Worm (Caenorhabditis elegans) whole organism, early embryonic: ENCODE results near the gene apt-9.

Source experiments
- ama-1 ChIP-seq: fragments of 150-350 bp; optimal IDR thresholded peaks from 2 replicates; lab custom pipeline; 2014
- ets-7 ChIP-seq: sonication (generic microtip); optimal IDR thresholded peaks from 2 replicates; lab custom pipeline; 2016; ENCODE audit warnings: missing genotype, missing genetic modification characterization, missing compliant biosample characterization
- hnd-1 ChIP-seq: sonication (generic microtip); optimal IDR thresholded peaks from 2 replicates; lab custom pipeline; 2016; ENCODE audit warnings: missing genetic modification characterization, missing compliant biosample characterization
- tbx-11 ChIP-seq: fragments of 200-800 bp; sonication (Bioruptor generic); IDR thresholded peaks from 2 replicates; pipeline ENCODE4 v1.3.6; 2022; ENCODE audit warnings: missing genetic modification characterization, missing compliant biosample characterization
- tbx-37 ChIP-seq: fragments of 200-800 bp; sonication (Bioruptor generic); conservative IDR thresholded peaks from 2 replicates; pipeline ENCODE4 v1.3.6; 2022; ENCODE audit warnings: missing genetic modification reagents, missing genetic modification characterization, missing compliant biosample characterization

- no peak for TF ChIP-seq hnd-1 (tag; lab: Kevin White, UChicago)
- TF ChIP-seq tbx-37 (GFP tag; lab: Robert Waterston, UW), result no peak
- no peak for TF ChIP-seq ets-7 (tag; lab: Kevin White, UChicago)
- TF ChIP-seq ama-1, result no peak
- no peak for TF ChIP-seq tbx-11 (GFP tag; lab: Robert Waterston, UW)
These were observed 36.5 kb upstream of the apt-9 start for ce11 chrX:11031869-11032268.
